Fruit fly (Drosophila melanogaster) whole organism, embryonic: ENCODE measurements around the gene Dyrk2.
A peak's percentile ranks its signal among the peaks of the same experiment; 100 is the strongest.

Experiments used
- Blimp-1 ChIP-seq: fragments of 200-800 bp; sonication (Bioruptor generic); optimal IDR thresholded peaks from 3 replicates; lab custom pipeline; 2018; ENCODE audit warnings: missing biosample characterization, missing genetic modification characterization, mild to moderate bottlenecking, moderate library complexity, missing genetic modification reagents
- CG10431 ChIP-seq: fragments of 200-800 bp; sonication (Bioruptor generic); optimal IDR thresholded peaks from 3 replicates; lab custom pipeline; 2018; ENCODE audit warnings: missing biosample characterization, mild to moderate bottlenecking, missing genetic modification characterization
- CG13624 ChIP-seq: fragments of 200-800 bp; sonication (Bioruptor generic); optimal IDR thresholded peaks from 2 replicates; lab custom pipeline; 2016; ENCODE audit warnings: missing biosample characterization, missing genetic modification characterization
- CG17912 ChIP-seq: fragments of 200-800 bp; sonication (Bioruptor generic); optimal IDR thresholded peaks from 2 replicates; lab custom pipeline; 2018; ENCODE audit warnings: missing biosample characterization, mild to moderate bottlenecking, missing genetic modification characterization
- CG2129 ChIP-seq: fragments of 200-800 bp; sonication (Bioruptor generic); IDR thresholded peaks from 2 replicates; pipeline ENCODE4 v1.3.6; 2022; ENCODE audit warnings: missing biosample characterization, missing genetic modification characterization; ENCODE audit not compliant: partially characterized antibody
- CG2889 ChIP-seq: fragments of 200-800 bp; sonication (Bioruptor generic); IDR thresholded peaks from 3 replicates; pipeline ENCODE4 v1.3.6; 2022; ENCODE audit warnings: missing biosample characterization, missing genetic modification characterization
- CG3065 ChIP-seq: fragments of 200-800 bp; sonication (Bioruptor generic); optimal IDR thresholded peaks from 2 replicates; lab custom pipeline; 2016; ENCODE audit warnings: missing biosample characterization, missing genetic modification characterization
- CG31441 ChIP-seq: fragments of 200-800 bp; sonication (Bioruptor generic); IDR thresholded peaks from 2 replicates; pipeline ENCODE4 v1.3.6; 2022; ENCODE audit warnings: missing biosample characterization, missing genetic modification characterization
- CG32767 ChIP-seq: fragments of 200-800 bp; sonication (Bioruptor generic); IDR thresholded peaks from 2 replicates; pipeline ENCODE4 v1.3.6; 2022; ENCODE audit warnings: missing biosample characterization, missing genetic modification characterization
- CG34224 ChIP-seq: fragments of 200-800 bp; sonication (Bioruptor generic); IDR thresholded peaks from 3 replicates; pipeline ENCODE4 v1.3.6; 2022; ENCODE audit warnings: missing biosample characterization, missing genetic modification characterization; ENCODE audit not compliant: partially characterized antibody
- CG5953 ChIP-seq: fragments of 200-800 bp; sonication (Bioruptor generic); IDR thresholded peaks from 2 replicates; pipeline ENCODE4 v1.3.6; 2022; ENCODE audit warnings: missing biosample characterization, missing genetic modification characterization
- CG6175 ChIP-seq: fragments of 200-800 bp; sonication (Bioruptor generic); IDR thresholded peaks from 3 replicates; pipeline ENCODE4 v1.3.6; 2022; ENCODE audit warnings: missing biosample characterization, missing genetic modification characterization
- CG8281 ChIP-seq: fragments of 200-800 bp; sonication (Bioruptor generic); optimal IDR thresholded peaks from 2 replicates; lab custom pipeline; 2018; ENCODE audit warnings: missing biosample characterization, mild to moderate bottlenecking, missing genetic modification characterization, moderate library complexity
- CTCF ChIP-seq: fragments of 200-800 bp; sonication (Bioruptor generic); optimal IDR thresholded peaks from 2 replicates; lab custom pipeline; 2017; ENCODE audit warnings: missing biosample characterization, mild to moderate bottlenecking, missing genetic modification characterization, moderate library complexity
- Dek ChIP-seq: fragments of 200-800 bp; sonication (Bioruptor generic); optimal IDR thresholded peaks from 3 replicates; lab custom pipeline; 2019; ENCODE audit warnings: missing biosample characterization, mild to moderate bottlenecking, missing genetic modification characterization, moderate library complexity
- H15 ChIP-seq: fragments of 200-800 bp; sonication (Bioruptor generic); IDR thresholded peaks from 3 replicates; pipeline ENCODE4 v1.3.6; 2022; ENCODE audit warnings: missing biosample characterization, missing genetic modification characterization
- Hr78 ChIP-seq, 2 experiments: fragments of 200-800 bp in 1 of 2; fragments of >200 bp in 1 of 2; sonication (Bioruptor generic) in 1 of 2; optimal IDR thresholded peaks; 2 replicates each; lab custom pipeline; 2017 to 2019; ENCODE audit warnings: missing biosample characterization in 2 of 2, missing genetic modification characterization in 2 of 2, mild to moderate bottlenecking in 1 of 2, moderate library complexity in 1 of 2
- Kr ChIP-seq: fragments of 200-800 bp; sonication (Bioruptor generic); optimal IDR thresholded peaks from 2 replicates; lab custom pipeline; 2017; ENCODE audit warnings: missing biosample characterization, mild to moderate bottlenecking, missing genetic modification characterization
- Max ChIP-seq: fragments of 200-800 bp; sonication (Bioruptor generic); optimal IDR thresholded peaks from 2 replicates; lab custom pipeline; 2016; ENCODE audit warnings: missing biosample characterization, mild to moderate bottlenecking, missing genetic modification characterization
- Neu2 ChIP-seq: fragments of 200-800 bp; sonication (Bioruptor generic); optimal IDR thresholded peaks from 3 replicates; lab custom pipeline; 2016; ENCODE audit warnings: missing biosample characterization, missing genetic modification characterization, borderline replicate concordance
- Xrp1 ChIP-seq: fragments of 200-800 bp; sonication (Bioruptor generic); IDR thresholded peaks from 2 replicates; pipeline ENCODE4 v1.3.6; 2022; ENCODE audit warnings: missing biosample characterization, missing genetic modification characterization
- ara ChIP-seq: fragments of 200-800 bp; sonication (Bioruptor generic); IDR thresholded peaks from 2 replicates; pipeline ENCODE4 v1.3.6; 2022; ENCODE audit warnings: missing biosample characterization, missing genetic modification characterization
- chinmo ChIP-seq: fragments of 200-800 bp; sonication (Bioruptor generic); IDR thresholded peaks from 4 replicates; pipeline ENCODE4 v1.3.6; 2022; ENCODE audit warnings: missing biosample characterization, missing genetic modification characterization; ENCODE audit not compliant: partially characterized antibody
- chn ChIP-seq: fragments of 200-800 bp; sonication (Bioruptor generic); optimal IDR thresholded peaks from 2 replicates; lab custom pipeline; 2016; ENCODE audit warnings: missing biosample characterization, missing genetic modification characterization
- dimm ChIP-seq: fragments of 200-800 bp; sonication (Bioruptor generic); IDR thresholded peaks from 2 replicates; pipeline ENCODE4 v1.3.6; 2022; ENCODE audit warnings: missing biosample characterization, missing genetic modification characterization
- dmrt11E ChIP-seq: fragments of 200-800 bp; sonication (Bioruptor generic); optimal IDR thresholded peaks from 3 replicates; lab custom pipeline; 2018; ENCODE audit warnings: missing biosample characterization, mild to moderate bottlenecking, missing genetic modification characterization, moderate library complexity
- grn ChIP-seq: fragments of 200-800 bp; sonication (Bioruptor generic); optimal IDR thresholded peaks from 3 replicates; lab custom pipeline; 2017; ENCODE audit warnings: missing biosample characterization, missing genetic modification characterization
- gt ChIP-seq: fragments of 200-800 bp; sonication (Bioruptor generic); IDR thresholded peaks from 2 replicates; pipeline ENCODE4 v1.3.6; 2022; ENCODE audit warnings: missing biosample characterization, missing genetic modification characterization
- lov ChIP-seq, 2 experiments: fragments of 200-800 bp in 1 of 2; fragments of >200 bp in 1 of 2; sonication (Bioruptor generic) in 1 of 2; IDR thresholded peaks in 1 of 2; optimal IDR thresholded peaks in 1 of 2; 2 replicates in 1 of 2; 3 replicates in 1 of 2; pipeline versions ENCODE4 v1.3.6 to Lab custom; 2017 to 2022; ENCODE audit warnings: missing biosample characterization in 1 of 2, missing genetic modification characterization in 1 of 2
- oc ChIP-seq: fragments of 200-800 bp; sonication (Bioruptor generic); optimal IDR thresholded peaks from 2 replicates; lab custom pipeline; 2018; ENCODE audit warnings: missing biosample characterization, mild to moderate bottlenecking, missing genetic modification characterization, moderate library complexity
- pros ChIP-seq: fragments of 200-800 bp; sonication (Bioruptor generic); optimal IDR thresholded peaks from 3 replicates; lab custom pipeline; 2019; ENCODE audit warnings: missing biosample characterization, mild to moderate bottlenecking, missing genetic modification characterization, moderate library complexity
- schlank ChIP-seq: fragments of 200-800 bp; sonication (Bioruptor generic); optimal IDR thresholded peaks from 2 replicates; lab custom pipeline; 2018; ENCODE audit warnings: missing biosample characterization, mild to moderate bottlenecking, missing genetic modification characterization
- so ChIP-seq: fragments of 200-800 bp; sonication (Bioruptor generic); IDR thresholded peaks from 3 replicates; pipeline ENCODE4 v1.3.6; 2022; ENCODE audit warnings: missing biosample characterization, missing genetic modification characterization
- sob ChIP-seq: fragments of 200-800 bp; sonication (Bioruptor generic); IDR thresholded peaks from 2 replicates; pipeline ENCODE4 v1.3.6; 2022; ENCODE audit warnings: missing biosample characterization, missing genetic modification characterization
- trh ChIP-seq: fragments of 200-800 bp; sonication (Bioruptor generic); optimal IDR thresholded peaks from 2 replicates; lab custom pipeline; 2016; ENCODE audit warnings: missing biosample characterization, missing genetic modification characterization
- vvl ChIP-seq: fragments of 200-800 bp; sonication (Bioruptor generic); IDR thresholded peaks from 2 replicates; pipeline ENCODE4 v1.3.6; 2022; ENCODE audit warnings: missing biosample characterization, missing genetic modification characterization

Dyrk2 gene

dm6 chr2L:14198341-14198740 is 35.6 kb downstream of the Dyrk2 start (continued):
- 0 out of 3 replicates have a peak, but pooled peaks have one; percentile 18 for TF ChIP-seq H15 (GFP tag; lab: Robert Waterston, UW)
- 0 out of 2 replicates have a peak, but pooled peaks have one; percentile 7 for TF ChIP-seq vvl (GFP tag; lab: Robert Waterston, UW)
- peak; percentile 18; the same call in 1 of the 2 replicates for TF ChIP-seq Xrp1
- TF ChIP-seq CG31441 (GFP tag; lab: Robert Waterston, UW), result no peak
- TF ChIP-seq, all 482 proteins: peak for 14

dm6 chr2L:14197195-14197594 is 36.7 kb downstream of the Dyrk2 start:
- TF ChIP-seq lov (optimal IDR thresholded peaks at IDR 0.05; lab: Kevin White, UChicago) (no peak), lov (GFP tag; IDR thresholded peaks at IDR 0.05; lab: Robert Waterston, UW) (no peak), CTCF (GFP tag; lab: Kevin White, UChicago) (peak; percentile 36), sob (GFP tag; lab: Robert Waterston, UW) (no peak), CG13624 (GFP tag; lab: Kevin White, UChicago) (no peak), trh (GFP tag; lab: Kevin White, UChicago) (no peak), chinmo (GFP tag; lab: Robert Waterston, UW) (0 out of 4 replicates have a peak, but pooled peaks have one; percentile 2), CG17912 (GFP tag; lab: Kevin White, UChicago) (no peak), chn (GFP tag; lab: Kevin White, UChicago) (no peak), CG3065 (GFP tag; lab: Kevin White, UChicago) (no peak), CG32767 (GFP tag; lab: Robert Waterston, UW) (no peak), CG5953 (no peak), Max (GFP tag; lab: Kevin White, UChicago) (no peak), gt (GFP tag; lab: Robert Waterston, UW) (no peak)

DNA sequence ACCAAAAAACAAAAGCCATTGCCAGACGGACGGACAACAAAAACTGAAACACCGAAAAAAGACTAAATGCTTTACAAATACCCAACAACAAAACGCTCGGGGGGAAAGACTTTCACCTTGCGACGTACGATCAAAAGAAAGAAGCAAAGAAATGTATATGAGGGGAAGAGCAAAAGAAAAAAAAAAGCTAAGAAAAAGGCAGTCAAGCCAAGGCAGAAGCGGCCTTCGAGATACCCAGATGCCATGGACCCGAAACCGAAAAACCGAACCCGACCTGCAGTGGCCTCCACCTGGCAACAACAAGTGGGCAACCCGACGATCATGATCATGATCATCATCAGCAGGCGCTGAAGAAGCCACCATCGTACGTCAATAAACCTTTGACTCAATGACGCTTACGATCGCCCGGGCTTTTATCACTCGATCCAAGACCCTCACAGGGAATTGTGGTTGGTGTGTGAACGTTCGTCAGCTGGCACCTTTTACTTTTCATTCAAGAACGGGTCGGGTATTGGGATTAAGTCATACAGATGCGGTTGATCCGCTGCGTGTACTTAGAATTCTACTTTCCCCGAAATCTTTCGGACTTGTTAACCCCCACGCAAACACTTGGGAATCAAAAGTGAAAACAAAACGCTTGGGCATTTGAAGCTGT is 50.9 kb downstream of the Dyrk2 start:
- TF ChIP-seq schlank (tag; lab: Kevin White, UChicago) (no peak), Dek (tag; lab: Kevin White, UChicago) (no peak), Kr (GFP tag; lab: Kevin White, UChicago) (no peak), Blimp-1 (GFP tag; lab: Kevin White, UChicago) (peak; percentile 97), Hr78 (GFP tag; optimal IDR thresholded peaks at IDR 0.05; lab: Kevin White, UChicago) (peak in 1 of 2 experiments; percentile 65), dmrt11E (no peak), CG34224 (GFP tag; lab: Robert Waterston, UW) (no peak), CG2889 (GFP tag; lab: Robert Waterston, UW) (no peak), dimm (GFP tag; lab: Robert Waterston, UW) (no peak), CG10431 (no peak), CG8281 (tag; lab: Kevin White, UChicago) (no peak), ara (0 out of 2 replicates have a peak, but pooled peaks have one; percentile 13), Neu2 (no peak), so (GFP tag; lab: Robert Waterston, UW) (no peak), grn (GFP tag; lab: Kevin White, UChicago) (peak; percentile 1), CG2129 (GFP tag; lab: Robert Waterston, UW) (no peak), pros (GFP tag; lab: Kevin White, UChicago) (peak; percentile 99), CG31441 (GFP tag; lab: Robert Waterston, UW) (no peak)
- TF ChIP-seq, all 482 proteins: peak for 5

DNA sequence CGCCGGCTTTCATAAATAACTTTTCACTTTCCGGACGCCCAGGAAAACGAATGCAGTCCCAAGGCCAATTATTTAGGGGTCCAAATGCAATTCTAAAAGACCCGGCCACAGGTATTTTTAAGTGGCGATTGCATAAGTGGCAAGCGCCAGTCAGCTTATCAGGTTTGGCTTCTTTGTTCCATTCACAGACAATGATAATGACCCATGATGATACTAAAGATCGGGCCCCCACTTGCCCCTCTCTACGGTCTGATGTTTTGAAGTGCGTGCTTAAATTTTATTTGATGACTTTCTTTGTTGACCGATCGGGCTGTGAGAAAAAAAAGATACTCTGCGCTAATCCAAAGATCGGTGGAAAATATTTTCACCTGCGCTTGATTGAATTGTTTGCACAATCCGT is 52.1 kb downstream of the Dyrk2 start:
- TF ChIP-seq Blimp-1 (GFP tag; lab: Kevin White, UChicago), result peak; percentile 35
- TF ChIP-seq oc (tag; lab: Kevin White, UChicago), result peak; percentile 71
- TF ChIP-seq CG6175 (GFP tag; lab: Robert Waterston, UW), result no peak
